Worm (Caenorhabditis elegans) whole organism, L1 larva: ENCODE data around the gene F43G6.10.
A peak's percentile ranks its signal among the peaks of the same experiment; 100 is the strongest.

Experiments
- C16A3.4 ChIP-seq: fragments of 150-350 bp; optimal IDR thresholded peaks from 2 replicates; lab custom pipeline; 2014; ENCODE audit warnings: missing biosample characterization, missing genetic modification characterization
- Y116A8C.19 ChIP-seq: sonication (generic microtip); optimal IDR thresholded peaks from 2 replicates; lab custom pipeline; 2016; ENCODE audit warnings: missing compliant biosample characterization, missing genetic modification characterization, borderline replicate concordance
- aha-1 ChIP-seq: fragments of 150-350 bp; optimal IDR thresholded peaks from 2 replicates; lab custom pipeline; 2014; ENCODE audit warnings: missing biosample characterization, missing genetic modification characterization
- aly-2 ChIP-seq: fragments of 150-350 bp; optimal IDR thresholded peaks from 2 replicates; lab custom pipeline; 2014; ENCODE audit warnings: missing biosample characterization, missing genetic modification characterization
- ceh-63 ChIP-seq: fragments of 200-800 bp; sonication (Bioruptor generic); optimal IDR thresholded peaks from 2 replicates; lab custom pipeline; 2018; ENCODE audit warnings: mild to moderate bottlenecking, missing genetic modification characterization, missing compliant biosample characterization
- ceh-8 ChIP-seq: fragments of 200-800 bp; sonication (Bioruptor generic); optimal IDR thresholded peaks from 2 replicates; lab custom pipeline; 2018; ENCODE audit warnings: mild to moderate bottlenecking, missing genetic modification characterization, moderate library complexity, missing compliant biosample characterization
- ceh-82 ChIP-seq, 3 experiments: fragments of 150-350 bp in 1 of 3; sonication (generic microtip) in 2 of 3; optimal IDR thresholded peaks; 2 replicates each; lab custom pipeline; 2014 to 2017; ENCODE audit warnings: missing biosample characterization in 3 of 3, missing genetic modification characterization in 3 of 3
- ceh-88 ChIP-seq: fragments of 200-800 bp; sonication (Bioruptor generic); IDR thresholded peaks from 2 replicates; pipeline ENCODE4 v1.3.6; 2022; ENCODE audit warnings: missing genetic modification characterization, missing compliant biosample characterization
- ceh-90 ChIP-seq: sonication (generic microtip); optimal IDR thresholded peaks from 2 replicates; lab custom pipeline; 2016; ENCODE audit warnings: missing genetic modification characterization, missing compliant biosample characterization
- ces-1 ChIP-seq: fragments of 150-350 bp; optimal IDR thresholded peaks from 2 replicates; lab custom pipeline; 2014; ENCODE audit warnings: missing biosample characterization, missing genetic modification reagents, missing genetic modification characterization
- dpl-1 ChIP-seq, 3 experiments: fragments of 150-350 bp in 2 of 3; sonication (generic microtip) in 1 of 3; optimal IDR thresholded peaks; 2 replicates each; lab custom pipeline; 2014 to 2017; ENCODE audit warnings: missing biosample characterization in 3 of 3, missing genetic modification characterization in 3 of 3, missing genetic modification reagents in 3 of 3
- efl-1 ChIP-seq, 4 experiments: fragments of 150-350 bp; optimal IDR thresholded peaks in 3 of 4; peaks in 1 of 4; 1 replicate in 1 of 4; 2 replicates in 3 of 4; lab custom pipeline; 2014; ENCODE audit warnings: missing biosample characterization in 2 of 4, missing genetic modification characterization in 2 of 4, missing genetic modification reagents in 2 of 4
- efl-3 ChIP-seq: fragments of 200-800 bp; sonication (Bioruptor generic); optimal IDR thresholded peaks from 2 replicates; lab custom pipeline; 2018; ENCODE audit warnings: mild to moderate bottlenecking, missing genetic modification characterization, missing compliant biosample characterization
- egl-13 ChIP-seq: sonication (generic microtip); optimal IDR thresholded peaks from 2 replicates; lab custom pipeline; 2016; ENCODE audit warnings: missing genotype, missing genetic modification reagents, missing genetic modification characterization, missing compliant biosample characterization
- ets-5 ChIP-seq: fragments of 200-800 bp; sonication (Bioruptor generic); IDR thresholded peaks from 2 replicates; pipeline ENCODE4 v1.3.6; 2022; ENCODE audit warnings: missing genetic modification characterization, missing compliant biosample characterization
- fkh-4 ChIP-seq: sonication (generic microtip); optimal IDR thresholded peaks from 2 replicates; lab custom pipeline; 2016; ENCODE audit warnings: missing compliant biosample characterization, missing genetic modification characterization, borderline replicate concordance
- fkh-8 ChIP-seq: sonication (generic microtip); optimal IDR thresholded peaks from 2 replicates; lab custom pipeline; 2016; ENCODE audit warnings: mild to moderate bottlenecking, missing genetic modification characterization, missing compliant biosample characterization
- fos-1 ChIP-seq: fragments of 150-350 bp; optimal IDR thresholded peaks from 2 replicates; lab custom pipeline; 2014; ENCODE audit warnings: missing biosample characterization, missing genetic modification characterization
- grh-1 ChIP-seq: fragments of 200-800 bp; sonication (Bioruptor generic); IDR thresholded peaks from 2 replicates; pipeline ENCODE4 v1.3.6; 2022; ENCODE audit warnings: missing genetic modification reagents, missing genetic modification characterization, missing compliant biosample characterization
- jun-1 ChIP-seq: fragments of 150-350 bp; optimal IDR thresholded peaks from 2 replicates; lab custom pipeline; 2014; ENCODE audit warnings: missing biosample characterization, missing genetic modification reagents, missing genetic modification characterization
- lin-14 ChIP-seq: fragments of 200-800 bp; sonication (Bioruptor generic); optimal IDR thresholded peaks from 2 replicates; lab custom pipeline; 2018; ENCODE audit warnings: mild to moderate bottlenecking, missing genetic modification characterization, moderate library complexity, missing compliant biosample characterization
- lin-35 ChIP-seq, 2 experiments: fragments of 150-350 bp; optimal IDR thresholded peaks; 2 replicates each; lab custom pipeline; 2014; ENCODE audit warnings: missing biosample characterization in 2 of 2, missing genetic modification characterization in 2 of 2, missing genetic modification reagents in 2 of 2
- lin-39 ChIP-seq: fragments of 150-350 bp; optimal IDR thresholded peaks from 2 replicates; lab custom pipeline; 2014; ENCODE audit warnings: missing biosample characterization, missing genetic modification reagents, missing genetic modification characterization
- lsy-2 ChIP-seq, 2 experiments: fragments of 150-350 bp; optimal IDR thresholded peaks; 2 replicates each; lab custom pipeline; 2014; ENCODE audit warnings: missing biosample characterization in 2 of 2, missing genetic modification characterization in 2 of 2
- nhr-12 ChIP-seq: sonication (generic microtip); optimal IDR thresholded peaks from 2 replicates; lab custom pipeline; 2017; ENCODE audit warnings: missing biosample characterization, missing genetic modification characterization
- nhr-19 ChIP-seq: fragments of 200-800 bp; sonication (Bioruptor generic); conservative IDR thresholded peaks from 2 replicates; pipeline ENCODE4 v1.3.6; 2022; ENCODE audit warnings: missing genetic modification characterization, missing compliant biosample characterization
- nhr-20 ChIP-seq: sonication (generic microtip); optimal IDR thresholded peaks from 2 replicates; lab custom pipeline; 2016; ENCODE audit warnings: mild to moderate bottlenecking, missing genetic modification characterization, missing compliant biosample characterization
- nhr-237 ChIP-seq: fragments of 150-350 bp; optimal IDR thresholded peaks from 2 replicates; lab custom pipeline; 2014; ENCODE audit warnings: missing biosample characterization, missing genetic modification characterization
- nhr-47 ChIP-seq: sonication (generic microtip); optimal IDR thresholded peaks from 2 replicates; lab custom pipeline; 2016; ENCODE audit warnings: mild to moderate bottlenecking, missing genetic modification characterization, moderate library complexity, missing compliant biosample characterization
- nhr-76 ChIP-seq: sonication (generic microtip); optimal IDR thresholded peaks from 2 replicates; lab custom pipeline; 2017; ENCODE audit warnings: missing biosample characterization, missing genetic modification characterization
- nhr-84 ChIP-seq: sonication (generic microtip); optimal IDR thresholded peaks from 2 replicates; lab custom pipeline; 2017; ENCODE audit warnings: missing biosample characterization, missing genetic modification characterization
- nhr-85 ChIP-seq: sonication (generic microtip); peaks from one replicate; lab custom pipeline; 2016; ENCODE audit warnings: missing genetic modification characterization, inconsistent platforms, missing compliant biosample characterization
- nhr-90 ChIP-seq: sonication (generic microtip); optimal IDR thresholded peaks from 2 replicates; lab custom pipeline; 2016; ENCODE audit warnings: mild to moderate bottlenecking, missing genetic modification characterization, missing compliant biosample characterization; ENCODE audit not compliant: poor library complexity
- pag-3 ChIP-seq: sonication (generic microtip); optimal IDR thresholded peaks from 2 replicates; lab custom pipeline; 2017; ENCODE audit warnings: missing genetic modification characterization, mild to moderate bottlenecking, missing compliant biosample characterization, antibody characterized with exemption, borderline replicate concordance; ENCODE audit not compliant: insufficient read depth
- pqm-1 ChIP-seq: sonication (generic microtip); optimal IDR thresholded peaks from 3 replicates; lab custom pipeline; 2017; ENCODE audit warnings: missing biosample characterization, missing genetic modification characterization
- snu-23 ChIP-seq: sonication (generic microtip); optimal IDR thresholded peaks from 2 replicates; lab custom pipeline; 2016; ENCODE audit warnings: missing genetic modification characterization, missing compliant biosample characterization
- tbx-2 ChIP-seq: sonication (generic microtip); optimal IDR thresholded peaks from 2 replicates; lab custom pipeline; 2016; ENCODE audit warnings: missing genetic modification characterization, missing compliant biosample characterization
- tlp-1 ChIP-seq: fragments of 150-350 bp; optimal IDR thresholded peaks from 2 replicates; lab custom pipeline; 2014; ENCODE audit warnings: missing biosample characterization, missing genetic modification characterization
- unc-30 ChIP-seq: sonication (generic microtip); optimal IDR thresholded peaks from 2 replicates; lab custom pipeline; 2017; ENCODE audit warnings: missing biosample characterization, missing genetic modification characterization
- unc-86 ChIP-seq: sonication (generic microtip); optimal IDR thresholded peaks from 2 replicates; lab custom pipeline; 2016; ENCODE audit warnings: missing genetic modification characterization, missing compliant biosample characterization
- zag-1 ChIP-seq: fragments of 150-350 bp; optimal IDR thresholded peaks from 2 replicates; lab custom pipeline; 2014; ENCODE audit warnings: missing biosample characterization, missing genetic modification characterization
- ztf-11 ChIP-seq, 2 experiments: sonication (generic microtip); optimal IDR thresholded peaks; 2 replicates each; lab custom pipeline; 2016 to 2017; ENCODE audit warnings: missing genetic modification characterization in 2 of 2, missing biosample characterization in 1 of 2, missing compliant biosample characterization in 1 of 2
- ztf-4 ChIP-seq: fragments of 150-350 bp; optimal IDR thresholded peaks from 2 replicates; lab custom pipeline; 2014; ENCODE audit warnings: missing biosample characterization, missing genetic modification characterization

The F43G6.10 gene

DNA sequence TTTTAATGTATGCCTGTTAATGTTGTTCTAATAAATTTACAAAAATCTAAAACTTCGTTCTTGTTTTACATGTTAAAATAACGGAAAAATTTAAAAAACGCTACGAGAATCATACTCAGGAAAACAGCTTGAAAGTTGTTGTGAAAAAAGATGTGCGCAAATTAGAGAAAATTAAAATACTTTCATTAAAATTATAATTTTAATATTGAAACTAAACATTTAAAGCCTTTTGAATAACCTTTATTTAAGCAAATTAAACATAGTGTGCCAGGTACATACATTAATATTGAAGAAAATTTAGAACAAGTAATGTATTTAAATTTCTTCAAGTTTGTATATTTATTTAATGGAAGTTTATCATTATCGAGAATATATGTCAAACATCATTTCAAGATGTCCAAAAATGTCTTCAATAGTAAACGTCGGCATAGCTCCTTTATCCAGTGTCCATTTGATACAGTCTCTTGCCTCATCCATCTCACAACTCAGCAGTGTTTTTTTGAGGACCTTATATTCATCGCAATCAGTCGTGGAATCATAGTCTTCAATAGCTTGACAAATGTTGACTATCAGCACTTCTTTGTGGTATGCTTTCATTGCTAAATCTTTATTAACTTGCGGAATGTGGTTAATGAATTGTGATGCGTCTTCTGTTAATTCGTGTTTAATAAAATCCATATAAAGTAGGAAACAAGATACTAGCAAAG lies 47.2 kb upstream of the F43G6.10 start (continued):
- TF ChIP-seq egl-13 (tag; lab: Kevin White, UChicago): peak; percentile 41
- TF ChIP-seq unc-30 (tag; lab: Kevin White, UChicago): no peak
- TF ChIP-seq ces-1 (GFP tag; lab: Kevin White, UChicago): no peak
- TF ChIP-seq lin-14 (GFP tag; lab: Kevin White, UChicago): no peak
- TF ChIP-seq ztf-4 (tag; lab: Kevin White, UChicago): peak; percentile 91
- peak; percentile 52; the same call in 1 of the 2 replicates for TF ChIP-seq ceh-88 (GFP tag; lab: Robert Waterston, UW)
- no peak for TF ChIP-seq grh-1
- TF ChIP-seq pqm-1 (tag; lab: Kevin White, UChicago): no peak
- peak; percentile 26 for TF ChIP-seq nhr-90 (tag; lab: Kevin White, UChicago)
- TF ChIP-seq nhr-20 (tag; lab: Kevin White, UChicago): peak; percentile 57
- no peak for TF ChIP-seq ets-5 (GFP tag; lab: Robert Waterston, UW)
- TF ChIP-seq unc-86 (tag; lab: Kevin White, UChicago): peak; percentile 21
- no peak for TF ChIP-seq nhr-76 (tag; lab: Kevin White, UChicago)
- no peak for TF ChIP-seq nhr-47 (tag; lab: Kevin White, UChicago)
- TF ChIP-seq efl-3: no peak
- peak; percentile 55 for TF ChIP-seq snu-23 (GFP tag; lab: Kevin White, UChicago)
- TF ChIP-seq aly-2 (tag; lab: Kevin White, UChicago): peak; percentile 98
- peak; percentile 80 for TF ChIP-seq fkh-8 (tag; lab: Kevin White, UChicago)
- TF ChIP-seq fkh-4: no peak
- no peak for TF ChIP-seq lin-39 (tag; lab: Kevin White, UChicago)
- TF ChIP-seq zag-1 (tag; lab: Kevin White, UChicago): no peak
- peak; percentile 27 for TF ChIP-seq aha-1
- no peak for TF ChIP-seq nhr-237 (tag; lab: Kevin White, UChicago)
- TF ChIP-seq ceh-90: no peak
- TF ChIP-seq nhr-84: no peak
- peak; percentile 41 for TF ChIP-seq nhr-19 (GFP tag; lab: Robert Waterston, UW)
- peak; percentile 19 for TF ChIP-seq C16A3.4
- TF ChIP-seq dpl-1 (GFP tag; optimal IDR thresholded peaks at IDR 0.05; lab: Kevin White, UChicago): peak in 2 of 3 experiments; percentile 29 to 46
- TF ChIP-seq Y116A8C.19: no peak
- TF ChIP-seq pag-3 (tag; lab: Kevin White, UChicago): no peak
- no peak for TF ChIP-seq tbx-2 (tag; lab: Kevin White, UChicago)
- TF ChIP-seq nhr-12 (tag; lab: Kevin White, UChicago): no peak
- TF ChIP-seq ceh-82 (tag; optimal IDR thresholded peaks at IDR 0.05; lab: Kevin White, UChicago): no peak
- TF ChIP-seq ztf-11 (tag; optimal IDR thresholded peaks at IDR 0.05; lab: Kevin White, UChicago): no peak
- TF ChIP-seq jun-1 (tag; lab: Kevin White, UChicago): no peak

DNA sequence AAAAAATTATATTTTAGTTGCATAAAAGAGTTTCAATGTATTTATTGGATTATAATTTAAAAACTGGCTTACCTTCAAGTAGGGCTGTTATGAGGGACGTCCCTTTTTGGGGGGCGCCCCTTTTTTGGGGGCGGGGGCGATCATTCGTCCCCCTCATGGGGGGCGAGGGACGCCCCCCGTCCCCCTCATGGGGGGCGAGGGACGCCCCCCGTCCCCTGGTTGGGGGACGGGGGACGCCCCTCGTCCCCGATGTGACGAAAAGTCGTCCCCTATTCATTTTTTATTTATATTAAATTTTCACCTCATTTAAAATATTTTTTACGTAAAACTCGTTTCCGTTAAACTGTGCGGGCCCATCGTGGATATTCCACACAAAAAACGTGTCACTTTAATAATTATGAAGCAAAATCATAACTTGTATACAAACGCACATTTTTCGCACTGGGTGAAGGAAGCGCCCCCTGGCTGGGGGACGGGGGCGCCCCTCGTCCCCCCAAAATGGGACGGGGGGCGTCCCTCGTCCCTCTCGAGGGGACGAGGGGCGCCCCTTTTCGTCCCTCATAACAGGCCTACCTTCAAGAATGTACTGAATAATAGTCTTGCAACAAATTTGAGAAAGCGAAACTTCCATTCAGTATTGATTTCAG lies 43.5 kb upstream of the F43G6.10 start:
- TF ChIP-seq ceh-8 (peak; percentile 75), tlp-1 (tag; lab: Kevin White, UChicago) (no peak)

DNA sequence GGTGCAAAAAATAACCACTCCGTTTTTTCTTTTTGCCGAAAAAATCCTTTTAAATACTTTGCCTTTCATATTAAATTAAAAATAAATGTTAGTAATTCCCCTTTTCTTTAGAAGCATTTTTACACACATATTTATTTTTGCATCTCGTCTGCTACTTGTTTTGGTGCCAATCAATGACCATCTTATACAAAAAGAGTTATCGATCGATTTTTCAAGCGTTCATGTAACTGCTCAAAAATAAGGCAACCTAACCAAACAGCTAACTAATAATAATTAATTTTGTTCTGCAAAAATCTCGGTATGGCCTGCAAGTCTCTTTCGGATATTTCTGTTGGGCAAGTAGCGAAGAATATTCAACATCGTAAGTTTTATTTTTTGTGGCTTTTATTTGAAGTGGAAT lies 42.7 kb upstream of the F43G6.10 start, which contains the start of gene F44E5.2:
TSS of gene F44E5.2 (plus strand) at position 301 of the 400 bp plus-strand sequence.
- TF ChIP-seq fos-1: no peak
- TF ChIP-seq ceh-63 (GFP tag; lab: Kevin White, UChicago): no peak
- no peak for TF ChIP-seq nhr-85
- no peak for TF ChIP-seq lin-35 (GFP tag; optimal IDR thresholded peaks at IDR 0.05; lab: Kevin White, UChicago)
- TF ChIP-seq efl-1 (optimal IDR thresholded peaks at IDR 0.05; lab: Kevin White, UChicago): no peak
- TF ChIP-seq efl-1 (GFP tag; optimal IDR thresholded peaks at IDR 0.05 in 1 of 2; lab: Kevin White, UChicago): no peak
- TF ChIP-seq ceh-90: no peak
- no peak for TF ChIP-seq lsy-2 (tag; optimal IDR thresholded peaks at IDR 0.05; lab: Kevin White, UChicago)
- TF ChIP-seq, all 84 proteins: peak for 0
